Worm (Caenorhabditis elegans) whole organism, L3 larva: Measurements from ENCODE around the gene nsph-4.3.
"Not testable (repeated sequence)": the region's sequence is repeated elsewhere in the genome, so short reads cannot be mapped to it uniquely, and the experiment has no call there.

Source experiments
- R02D3.7 ChIP-seq: fragments of 150-350 bp; optimal IDR thresholded peaks from 2 replicates; lab custom pipeline; 2014; ENCODE audit warnings: missing biosample characterization, missing genetic modification characterization
- ZK546.5 ChIP-seq: sonication (generic microtip); optimal IDR thresholded peaks from 2 replicates; lab custom pipeline; 2017; ENCODE audit warnings: missing biosample characterization, missing genetic modification characterization
- aly-2 ChIP-seq: fragments of 150-350 bp; optimal IDR thresholded peaks from 2 replicates; lab custom pipeline; 2014; ENCODE audit warnings: missing biosample characterization, missing genetic modification characterization
- ama-1 ChIP-seq: fragments of 150-350 bp; optimal IDR thresholded peaks from 2 replicates; lab custom pipeline; 2018
- ceh-16 ChIP-seq: sonication (generic microtip); optimal IDR thresholded peaks from 2 replicates; lab custom pipeline; 2017; ENCODE audit warnings: missing biosample characterization, missing genetic modification characterization
- ceh-28 ChIP-seq: fragments of 150-350 bp; optimal IDR thresholded peaks from 2 replicates; lab custom pipeline; 2014; ENCODE audit warnings: missing biosample characterization, missing genetic modification reagents, missing genetic modification characterization
- ceh-82 ChIP-seq: fragments of 150-350 bp; optimal IDR thresholded peaks from 2 replicates; lab custom pipeline; 2014; ENCODE audit warnings: missing biosample characterization, missing genetic modification characterization
- daf-12 ChIP-seq: fragments of 150-350 bp; optimal IDR thresholded peaks from 2 replicates; lab custom pipeline; 2014; ENCODE audit warnings: missing biosample characterization, missing genetic modification reagents, missing genetic modification characterization
- egl-27 ChIP-seq: sonication (generic microtip); optimal IDR thresholded peaks from 4 replicates; lab custom pipeline; 2017; ENCODE audit warnings: missing biosample characterization, missing genetic modification reagents, missing genetic modification characterization
- elt-1 ChIP-seq: fragments of 150-350 bp; optimal IDR thresholded peaks from 2 replicates; lab custom pipeline; 2014; ENCODE audit warnings: missing biosample characterization, missing genetic modification characterization
- elt-2 ChIP-seq: sonication (generic microtip); optimal IDR thresholded peaks from 2 replicates; lab custom pipeline; 2016; ENCODE audit warnings: missing genetic modification reagents, mild to moderate bottlenecking, missing genetic modification characterization, missing compliant biosample characterization
- elt-3 ChIP-seq, 3 experiments: fragments of 150-350 bp in 1 of 3; sonication (generic microtip) in 2 of 3; optimal IDR thresholded peaks; 2 replicates in 2 of 3; 4 replicates in 1 of 3; lab custom pipeline; 2014 to 2017; ENCODE audit warnings: missing biosample characterization in 3 of 3, missing genetic modification characterization in 3 of 3
- eor-1 ChIP-seq, 2 experiments: fragments of 150-350 bp; optimal IDR thresholded peaks; 2 replicates each; lab custom pipeline; 2014 to 2018; ENCODE audit warnings: missing biosample characterization in 2 of 2, missing genetic modification characterization in 2 of 2
- fkh-10 ChIP-seq: sonication (generic microtip); optimal IDR thresholded peaks from 2 replicates; lab custom pipeline; 2017; ENCODE audit warnings: missing biosample characterization, missing genetic modification reagents, missing genetic modification characterization
- fos-1 ChIP-seq: fragments of 150-350 bp; optimal IDR thresholded peaks from 2 replicates; lab custom pipeline; 2014; ENCODE audit warnings: missing biosample characterization, missing genetic modification characterization
- jun-1 ChIP-seq: fragments of 150-350 bp; optimal IDR thresholded peaks from 2 replicates; lab custom pipeline; 2014; ENCODE audit warnings: missing biosample characterization, missing genetic modification reagents, missing genetic modification characterization
- lin-39 ChIP-seq: fragments of 150-350 bp; optimal IDR thresholded peaks from 2 replicates; lab custom pipeline; 2018; ENCODE audit warnings: missing biosample characterization, missing genetic modification reagents, missing genetic modification characterization
- lsy-12 ChIP-seq: sonication (generic microtip); optimal IDR thresholded peaks from 2 replicates; lab custom pipeline; 2016; ENCODE audit warnings: mild to moderate bottlenecking, missing genetic modification characterization, missing compliant biosample characterization
- mdl-1 ChIP-seq: fragments of 150-350 bp; optimal IDR thresholded peaks from 2 replicates; lab custom pipeline; 2014; ENCODE audit warnings: missing biosample characterization, missing genetic modification characterization
- mml-1 ChIP-seq: fragments of 150-350 bp; sonication (generic microtip); optimal IDR thresholded peaks from 3 replicates; lab custom pipeline; 2014; ENCODE audit warnings: missing biosample characterization, missing genetic modification characterization
- nfya-1 ChIP-seq: sonication (generic microtip); optimal IDR thresholded peaks from 2 replicates; lab custom pipeline; 2017; ENCODE audit warnings: missing genetic modification characterization, mild to moderate bottlenecking, missing compliant biosample characterization, antibody characterized with exemption, moderate library complexity; ENCODE audit not compliant: insufficient read depth
- nhr-11 ChIP-seq: fragments of 150-350 bp; optimal IDR thresholded peaks from 2 replicates; lab custom pipeline; 2014; ENCODE audit warnings: missing biosample characterization, missing genetic modification characterization
- nhr-23 ChIP-seq: fragments of 150-350 bp; optimal IDR thresholded peaks from 2 replicates; lab custom pipeline; 2014; ENCODE audit warnings: missing biosample characterization, missing genetic modification reagents, missing genetic modification characterization
- nhr-25 ChIP-seq: sonication (generic microtip); optimal IDR thresholded peaks from 2 replicates; lab custom pipeline; 2017; ENCODE audit warnings: missing biosample characterization, missing genetic modification characterization
- nhr-28 ChIP-seq: fragments of 150-350 bp; optimal IDR thresholded peaks from 2 replicates; lab custom pipeline; 2014; ENCODE audit warnings: missing biosample characterization, missing genetic modification characterization
- nhr-67 ChIP-seq: fragments of 150-350 bp; optimal IDR thresholded peaks from 2 replicates; lab custom pipeline; 2014; ENCODE audit warnings: missing biosample characterization, missing genetic modification characterization
- nhr-76 ChIP-seq: fragments of 150-350 bp; sonication (generic microtip); optimal IDR thresholded peaks from 5 replicates; lab custom pipeline; 2014; ENCODE audit warnings: missing biosample characterization, missing genetic modification characterization
- nhr-77 ChIP-seq: fragments of 150-350 bp; optimal IDR thresholded peaks from 2 replicates; lab custom pipeline; 2014; ENCODE audit warnings: missing biosample characterization, missing genetic modification characterization
- pha-4 ChIP-seq: fragments of 150-350 bp; optimal IDR thresholded peaks from 2 replicates; lab custom pipeline; 2014; ENCODE audit warnings: missing biosample characterization, missing genetic modification reagents, missing genetic modification characterization
- pqm-1 ChIP-seq: fragments of 150-350 bp; optimal IDR thresholded peaks from 2 replicates; lab custom pipeline; 2017; ENCODE audit warnings: missing biosample characterization, missing genetic modification characterization, inconsistent platforms
- sea-2 ChIP-seq: fragments of 150-350 bp; sonication (generic microtip); optimal IDR thresholded peaks from 4 replicates; lab custom pipeline; 2014; ENCODE audit warnings: missing biosample characterization, missing genetic modification reagents, missing genetic modification characterization
- snpc-4 ChIP-seq: fragments of 150-350 bp; optimal IDR thresholded peaks from 2 replicates; lab custom pipeline; 2014; ENCODE audit warnings: missing biosample characterization, missing genetic modification characterization
- tbx-2 ChIP-seq: sonication (generic microtip); optimal IDR thresholded peaks from 2 replicates; lab custom pipeline; 2016; ENCODE audit warnings: mild to moderate bottlenecking, missing genetic modification characterization, missing compliant biosample characterization
- unc-39 ChIP-seq: sonication (generic microtip); optimal IDR thresholded peaks from 4 replicates; lab custom pipeline; 2017; ENCODE audit warnings: missing biosample characterization, missing genetic modification characterization
- unc-62 ChIP-seq: fragments of 150-350 bp; sonication (generic microtip); optimal IDR thresholded peaks from 4 replicates; lab custom pipeline; 2014; ENCODE audit warnings: missing biosample characterization, missing genetic modification reagents, missing genetic modification characterization
- zag-1 ChIP-seq: fragments of 150-350 bp; optimal IDR thresholded peaks from 2 replicates; lab custom pipeline; 2014; ENCODE audit warnings: missing biosample characterization, missing genetic modification characterization
- ztf-4 ChIP-seq: fragments of 150-350 bp; optimal IDR thresholded peaks from 2 replicates; lab custom pipeline; 2014; ENCODE audit warnings: missing biosample characterization, missing genetic modification characterization

nsph-4.3 gene

ce11 chrIII:7614530-7614929 lies 5.5 kb upstream of the nsph-4.3 start, which contains the start of gene T04A6.2:
TSS of gene T04A6.2 (plus strand) at chrIII:7614830.
- TF ChIP-seq nhr-11 (no peak), nhr-76 (no peak), nhr-25 (tag; lab: Kevin White, UChicago) (no peak), lin-39 (tag; lab: Kevin White, UChicago) (no peak), pqm-1 (tag; lab: Kevin White, UChicago) (no peak), ama-1 (no peak)
- TF ChIP-seq, all 47 proteins: peak for 0

ce11 chrIII:7608223-7608622 lies 845 bp downstream of the nsph-4.3 start, which contains the start of gene T04A6.3:
TSS of gene T04A6.3 (minus strand) at chrIII:7608323.
- no peak for TF ChIP-seq ceh-82 (tag; lab: Kevin White, UChicago)
- no peak for TF ChIP-seq daf-12 (tag; lab: Kevin White, UChicago)
- TF ChIP-seq nfya-1 (tag; lab: Kevin White, UChicago), result no peak
- no peak for TF ChIP-seq fkh-10 (GFP tag; lab: Kevin White, UChicago)
- TF ChIP-seq nhr-11, result no peak
- TF ChIP-seq nhr-77 (tag; lab: Kevin White, UChicago), result no peak
- no peak for TF ChIP-seq R02D3.7 (tag; lab: Kevin White, UChicago)
- no peak for TF ChIP-seq mml-1 (tag; lab: Kevin White, UChicago)
- no peak for TF ChIP-seq nhr-25 (tag; lab: Kevin White, UChicago)
- TF ChIP-seq ZK546.5 (tag; lab: Kevin White, UChicago), result no peak
- no peak for TF ChIP-seq pha-4 (tag; lab: Kevin White, UChicago)
- TF ChIP-seq ceh-28, result no peak
- TF ChIP-seq nhr-23 (tag; lab: Kevin White, UChicago), result no peak
- TF ChIP-seq, all 47 proteins: peak for 0

- not testable (repeated sequence) for TF ChIP-seq zag-1, aly-2, fos-1 (tag; lab: Kevin White, UChicago)
These were observed 14.6 kb downstream of the nsph-4.3 start, which contains the start of gene Y80D4G.2 for ce11 chrIII:7594482-7594881. TSS of gene Y80D4G.2 (minus strand) at chrIII:7594582.

DNA sequence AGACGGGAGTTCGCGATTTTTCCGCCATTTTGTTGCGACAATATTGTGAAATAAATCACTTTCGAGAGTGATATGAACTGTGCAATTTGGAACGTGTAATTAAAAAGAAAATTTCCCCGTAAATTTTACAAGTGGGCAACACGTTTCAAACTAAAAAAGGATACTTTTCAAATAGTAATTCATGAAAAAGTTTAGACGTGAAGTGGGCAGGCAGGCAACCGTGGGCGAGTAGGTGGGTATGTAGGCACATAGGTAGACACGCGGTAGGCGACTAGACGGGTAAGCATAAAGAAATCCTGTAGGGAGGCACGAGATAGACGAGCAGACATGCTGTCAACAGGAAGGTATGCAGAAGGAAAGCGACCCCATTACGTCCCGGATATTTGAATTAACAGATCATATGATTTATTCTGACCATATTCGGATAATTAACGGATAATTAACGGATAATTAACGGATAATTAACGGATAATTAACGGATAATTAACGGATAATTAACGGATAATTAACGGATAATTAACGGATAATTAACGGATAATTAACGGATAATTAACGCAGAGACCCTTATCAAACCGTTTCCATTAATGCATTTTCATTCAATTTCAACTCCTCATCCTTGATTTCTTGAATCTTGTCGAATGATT lies 15.7 kb downstream of the nsph-4.3 start, which contains the start of gene R13A5.11:
R13A5.11 (minus strand) TSS at position 51 of the 644 bp plus-strand sequence.
- no peak for TF ChIP-seq mdl-1 (tag; lab: Kevin White, UChicago)
- TF ChIP-seq snpc-4 (tag; lab: Kevin White, UChicago), result no peak
- no peak for TF ChIP-seq elt-1 (tag; lab: Kevin White, UChicago)
- TF ChIP-seq ceh-28, result no peak
- no peak for TF ChIP-seq egl-27 (tag; lab: Kevin White, UChicago)
- no peak for TF ChIP-seq lin-39 (tag; lab: Kevin White, UChicago)
- no peak for TF ChIP-seq sea-2 (GFP tag; lab: Kevin White, UChicago)
- TF ChIP-seq nhr-25 (tag; lab: Kevin White, UChicago), result no peak
- no peak for TF ChIP-seq jun-1 (tag; lab: Kevin White, UChicago)
- no peak for TF ChIP-seq nhr-77 (tag; lab: Kevin White, UChicago)
- no peak for TF ChIP-seq unc-62
- TF ChIP-seq pqm-1 (tag; lab: Kevin White, UChicago), result no peak
- TF ChIP-seq nhr-11, result no peak
- no peak for TF ChIP-seq lsy-12 (tag; lab: Kevin White, UChicago)
- no peak for TF ChIP-seq R02D3.7 (tag; lab: Kevin White, UChicago)
- TF ChIP-seq fkh-10 (GFP tag; lab: Kevin White, UChicago), result no peak
- TF ChIP-seq ztf-4 (tag; lab: Kevin White, UChicago), result no peak
- TF ChIP-seq tbx-2 (tag; lab: Kevin White, UChicago), result no peak

DNA sequence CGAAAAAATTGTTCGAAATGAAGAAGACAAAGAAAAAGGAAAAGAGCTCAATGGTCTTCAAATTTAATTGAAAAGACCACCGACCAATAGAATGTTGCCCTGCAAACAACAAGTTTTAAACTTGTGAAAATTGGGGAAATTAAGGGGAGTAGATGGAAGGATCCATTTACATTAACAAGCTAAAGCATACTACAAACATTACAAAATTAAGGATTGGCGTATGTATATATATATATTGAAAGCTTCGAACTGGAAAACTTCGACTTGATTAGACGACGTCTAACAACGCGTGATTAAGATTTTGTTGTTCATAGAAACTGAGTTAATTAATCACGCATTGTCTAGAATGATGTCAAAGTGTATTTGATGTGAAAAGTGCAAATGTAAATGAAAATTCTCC lies 20.9 kb downstream of the nsph-4.3 start, which contains the start of gene R13A5.15:
R13A5.15 (minus strand) TSS at position 101 of the 400 bp plus-strand sequence.
- TF ChIP-seq ztf-4 (tag; lab: Kevin White, UChicago) (no peak), nhr-67 (tag; lab: Kevin White, UChicago) (no peak), ceh-16 (tag; lab: Kevin White, UChicago) (no peak), nhr-28 (tag; lab: Kevin White, UChicago) (no peak), eor-1 (tag; optimal IDR thresholded peaks at IDR 0.05; lab: Kevin White, UChicago) (no peak), elt-3 (tag; optimal IDR thresholded peaks at IDR 0.05; lab: Kevin White, UChicago) (no peak), elt-2 (no peak), unc-39 (tag; lab: Kevin White, UChicago) (no peak), mml-1 (tag; lab: Kevin White, UChicago) (no peak), ZK546.5 (tag; lab: Kevin White, UChicago) (no peak), fos-1 (tag; lab: Kevin White, UChicago) (no peak), egl-27 (tag; lab: Kevin White, UChicago) (no peak), lsy-12 (tag; lab: Kevin White, UChicago) (no peak), nhr-11 (no peak), snpc-4 (tag; lab: Kevin White, UChicago) (no peak), lin-39 (tag; lab: Kevin White, UChicago) (no peak)
